Fruit fly (Drosophila melanogaster): ENCODE measurements around the gene GatC.

Gene GatC

DNA sequence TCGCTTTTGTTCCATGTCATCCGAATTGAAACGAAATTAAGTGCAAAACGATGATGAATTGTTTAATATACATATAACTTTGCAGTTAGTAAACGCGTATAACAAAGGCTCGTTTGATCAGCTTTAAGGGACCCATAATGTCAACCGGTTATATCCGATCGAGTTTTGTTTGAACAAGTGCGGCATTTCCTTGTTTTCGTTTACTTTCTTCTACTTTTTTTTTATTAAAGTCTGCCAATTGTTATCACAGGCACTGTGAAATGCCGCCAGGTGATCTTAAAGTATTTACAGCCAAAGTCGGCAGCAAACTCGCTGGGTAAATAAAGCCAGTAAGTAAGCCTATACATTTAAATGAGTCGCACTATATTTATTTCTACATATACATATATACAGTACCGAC, 25.8 kb downstream of the GatC start:
- TF ChIP-seq topi (GFP tag; optimal IDR thresholded peaks at IDR 0.05) = peak; percentile 2
- TF ChIP-seq ss (GFP tag; optimal IDR thresholded peaks at IDR 0.05) = no peak
- TF ChIP-seq fkh (GFP tag; optimal IDR thresholded peaks at IDR 0.05) = peak; percentile 60
- no peak for TF ChIP-seq Hr4 (GFP tag; optimal IDR thresholded peaks at IDR 0.05)
- TF ChIP-seq Eip78C (GFP tag) = peak; percentile 42

DNA sequence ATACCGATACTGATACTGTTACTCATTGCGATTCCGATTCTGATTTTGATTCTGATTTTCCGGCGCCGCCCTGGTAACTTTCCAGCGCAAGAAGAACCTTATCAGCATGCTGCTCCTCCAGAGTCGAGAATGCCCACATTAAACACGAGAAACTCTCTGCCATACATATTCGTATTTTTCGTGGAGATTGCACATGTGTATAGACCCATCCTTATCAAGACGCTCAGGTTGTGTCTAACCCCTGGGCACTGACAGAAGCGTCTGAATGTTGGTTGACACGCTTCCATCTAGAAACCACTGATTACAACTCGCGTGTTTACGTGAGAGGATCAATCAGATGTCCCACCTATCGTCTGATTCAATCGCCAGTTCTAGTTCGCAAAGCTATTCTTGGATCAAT, 27.7 kb downstream of the GatC start:
- TF ChIP-seq ss (GFP tag; optimal IDR thresholded peaks at IDR 0.05) (no peak), Sox15 (GFP tag; optimal IDR thresholded peaks at IDR 0.05) (no peak), svp (GFP tag) (peak; percentile 94)

DNA sequence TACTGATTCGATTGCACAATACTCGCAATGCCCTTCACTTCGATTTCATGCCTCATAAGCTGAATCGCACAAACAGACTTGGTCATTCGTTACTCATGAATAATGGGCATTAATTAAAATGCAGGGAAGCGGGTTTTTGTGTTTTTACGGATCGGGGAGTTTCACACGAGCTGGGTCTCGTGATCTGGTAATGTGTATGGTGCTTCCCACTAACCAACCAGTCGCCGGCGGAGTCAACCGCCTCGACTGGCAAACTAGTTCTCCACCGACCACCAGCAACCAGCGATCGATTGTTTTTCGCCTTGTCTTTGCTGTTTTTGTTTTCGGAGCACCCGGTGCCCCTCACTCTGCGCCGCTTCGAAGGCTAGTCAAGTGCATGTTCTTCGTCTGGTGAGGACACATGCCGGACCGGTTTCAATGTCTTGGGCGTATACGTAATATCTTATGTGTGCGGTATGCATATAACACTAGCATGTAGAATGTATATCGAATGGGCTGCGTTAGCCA, 28.3 kb downstream of the GatC start:
- TF ChIP-seq svp (GFP tag) = peak; percentile 80
- TF ChIP-seq Sox102F (GFP tag; optimal IDR thresholded peaks at IDR 0.05) = no peak
- TF ChIP-seq CG34406 (GFP tag; optimal IDR thresholded peaks at IDR 0.05) = no peak
- no peak for TF ChIP-seq lz (GFP tag; optimal IDR thresholded peaks at IDR 0.05)
- TF ChIP-seq Sox14 (GFP tag; optimal IDR thresholded peaks at IDR 0.05) = no peak
- TF ChIP-seq Eip78C (GFP tag) = peak; percentile 53
- TF ChIP-seq OdsH (GFP tag; optimal IDR thresholded peaks at IDR 0.05) = no peak
- no peak for TF ChIP-seq Hr38 (GFP tag; optimal IDR thresholded peaks at IDR 0.05)
- TF ChIP-seq Lpt (GFP tag; optimal IDR thresholded peaks at IDR 0.05) = peak; percentile 7
- peak; percentile 13 for TF ChIP-seq achi (GFP tag; optimal IDR thresholded peaks at IDR 0.05)
- TF ChIP-seq Ets21C (GFP tag; optimal IDR thresholded peaks at IDR 0.05) = no peak
- no peak for TF ChIP-seq Blimp-1 (GFP tag; optimal IDR thresholded peaks at IDR 0.05)
- no peak for TF ChIP-seq dac (GFP tag; optimal IDR thresholded peaks at IDR 0.05)
- no peak for TF ChIP-seq CG3032 (tag; optimal IDR thresholded peaks at IDR 0.05)
- TF ChIP-seq CG9139 (GFP tag; optimal IDR thresholded peaks at IDR 0.05) = peak; percentile 24
- TF ChIP-seq CG11294 (GFP tag; IDR thresholded peaks at IDR 0.05) = no peak
- TF ChIP-seq CG1621 (tag; optimal IDR thresholded peaks at IDR 0.05) = peak; percentile 71
- TF ChIP-seq fd59A (GFP tag; optimal IDR thresholded peaks at IDR 0.05) = no peak
- peak; percentile 21 for TF ChIP-seq CG6808 (GFP tag; optimal IDR thresholded peaks at IDR 0.05)
- no peak for TF ChIP-seq net (GFP tag; optimal IDR thresholded peaks at IDR 0.05)
- no peak for TF ChIP-seq spab (GFP tag; optimal IDR thresholded peaks at IDR 0.05)
- TF ChIP-seq Eip75B (GFP tag; optimal IDR thresholded peaks at IDR 0.05) = no peak
- peak; percentile 44 to 75 for TF ChIP-seq ss (GFP tag; optimal IDR thresholded peaks at IDR 0.05)
- no peak for TF ChIP-seq CG11762 (GFP tag; optimal IDR thresholded peaks at IDR 0.05; ENCODE audit: insufficient read depth)
- TF ChIP-seq CG6854 (GFP tag; optimal IDR thresholded peaks at IDR 0.05) = no peak
- TF ChIP-seq eg (GFP tag; IDR thresholded peaks at IDR 0.05) = peak; percentile 42; the same call in 1 of the 3 replicates
- no peak for TF ChIP-seq CG6163 (GFP tag; IDR thresholded peaks at IDR 0.05)
- no peak for TF ChIP-seq CG8119 (GFP tag; IDR thresholded peaks at IDR 0.05)
- peak; percentile 15 for TF ChIP-seq esn (GFP tag; optimal IDR thresholded peaks at IDR 0.05)
- no peak for TF ChIP-seq CG32006 (GFP tag; optimal IDR thresholded peaks at IDR 0.05)
- peak; percentile 20 for TF ChIP-seq dsx (GFP tag; optimal IDR thresholded peaks at IDR 0.05; ENCODE audit: poor library complexity, severe bottlenecking)
- TF ChIP-seq acj6 (GFP tag; optimal IDR thresholded peaks at IDR 0.05) = no peak
- no peak for TF ChIP-seq CG8632 (GFP tag; optimal IDR thresholded peaks at IDR 0.05)
- peak; percentile 6 for TF ChIP-seq vri (GFP tag; optimal IDR thresholded peaks at IDR 0.05)
- TF ChIP-seq CG10669 (GFP tag; optimal IDR thresholded peaks at IDR 0.05) = peak; percentile 13
- no peak for TF ChIP-seq topi (GFP tag; optimal IDR thresholded peaks at IDR 0.05)
- no peak for TF ChIP-seq CG11902 (GFP tag; optimal IDR thresholded peaks at IDR 0.05)
- no peak for TF ChIP-seq CG16779 (tag; optimal IDR thresholded peaks at IDR 0.05)
- TF ChIP-seq Hr39 (GFP tag; optimal IDR thresholded peaks at IDR 0.05) = no peak
- no peak for TF ChIP-seq Smox (GFP tag; optimal IDR thresholded peaks at IDR 0.05)
